Worm (Caenorhabditis elegans): ENCODE results near the gene clec-149.

Gene clec-149

DNA sequence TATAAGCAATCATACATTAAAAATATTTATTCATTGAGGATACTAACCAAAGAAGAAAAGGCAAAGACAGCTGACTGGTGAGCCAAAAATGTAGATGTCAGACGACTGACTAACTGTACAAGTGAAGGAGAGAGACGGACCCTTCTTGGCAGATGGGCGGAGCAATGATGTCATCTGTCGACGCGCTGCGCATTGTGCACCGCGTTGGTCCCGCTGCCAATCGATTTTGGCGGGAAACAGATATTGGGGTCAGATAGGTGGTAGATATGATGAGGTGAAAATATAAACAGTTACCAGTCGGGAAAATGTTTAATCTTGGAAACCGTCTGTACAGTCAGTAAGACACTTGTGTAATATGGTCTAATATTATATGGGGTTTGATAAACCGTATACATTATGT lies 46.8 kb downstream of the clec-149 start, which contains the start of gene T24C4.2:
TSS of gene T24C4.2 (minus strand) at position 101 of the 400 bp plus-strand sequence.
- TF ChIP-seq nhr-120 (GFP tag; IDR thresholded peaks at IDR 0.05) (no peak), hmg-20 (GFP tag; IDR thresholded peaks at IDR 0.05) (no peak), C17E4.6 (GFP tag; IDR thresholded peaks at IDR 0.05) (no peak), lag-1 (GFP tag; IDR thresholded peaks at IDR 0.05) (no peak), B0336.3 (GFP tag; IDR thresholded peaks at IDR 0.05) (no peak), unc-130 (GFP tag; optimal IDR thresholded peaks at IDR 0.05) (no peak), lin-54 (GFP tag; optimal IDR thresholded peaks at IDR 0.05) (no peak), nhr-90 (tag; optimal IDR thresholded peaks at IDR 0.05) (no peak), Y67H2A.10 (GFP tag; conservative IDR thresholded peaks at IDR 0.05) (no peak), rpc-1 (optimal IDR thresholded peaks at IDR 0.05) (no peak), rpc-1 (tag; optimal IDR thresholded peaks at IDR 0.05) (no peak), attf-6 (GFP tag; IDR thresholded peaks at IDR 0.05) (no peak), B0019.2 (GFP tag; conservative IDR thresholded peaks at IDR 0.05) (no peak), D2030.7 (GFP tag; IDR thresholded peaks at IDR 0.05) (no peak), efl-1 (GFP tag; optimal IDR thresholded peaks at IDR 0.05) (no peak)

DNA sequence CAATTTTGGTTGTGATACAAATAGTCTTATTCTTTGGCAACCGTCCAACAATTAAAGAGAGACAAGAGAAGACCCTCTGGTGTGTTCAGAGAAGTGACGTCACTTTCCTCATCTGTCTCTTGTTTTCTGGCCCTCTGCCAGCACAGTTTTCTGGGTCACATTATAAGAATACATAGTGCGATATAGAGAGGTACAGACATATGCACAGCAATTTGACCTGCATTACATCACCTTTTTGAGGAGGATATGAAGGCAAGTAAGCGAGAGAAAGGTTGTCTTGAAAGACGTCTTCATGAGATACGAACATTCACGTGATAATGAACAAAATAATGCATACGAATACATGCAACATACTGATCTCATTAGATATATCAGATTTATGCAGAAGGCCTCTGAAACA lies 47.5 kb downstream of the clec-149 start:
- TF ChIP-seq bed-2 (GFP tag; IDR thresholded peaks at IDR 0.05) (no peak), let-526 (GFP tag; IDR thresholded peaks at IDR 0.05) (no peak), lir-1 (GFP tag; conservative IDR thresholded peaks at IDR 0.05) (no peak), lag-1 (GFP tag; IDR thresholded peaks at IDR 0.05) (no peak), sea-2 (GFP tag; IDR thresholded peaks at IDR 0.05) (no peak), unc-130 (GFP tag; optimal IDR thresholded peaks at IDR 0.05) (no peak), atf-7 (tag; optimal IDR thresholded peaks at IDR 0.05) (no peak), ceh-27 (GFP tag; optimal IDR thresholded peaks at IDR 0.05) (no peak), nhr-80 (tag; optimal IDR thresholded peaks at IDR 0.05) (no peak), F52B5.7 (tag; optimal IDR thresholded peaks at IDR 0.05) (no peak)

DNA sequence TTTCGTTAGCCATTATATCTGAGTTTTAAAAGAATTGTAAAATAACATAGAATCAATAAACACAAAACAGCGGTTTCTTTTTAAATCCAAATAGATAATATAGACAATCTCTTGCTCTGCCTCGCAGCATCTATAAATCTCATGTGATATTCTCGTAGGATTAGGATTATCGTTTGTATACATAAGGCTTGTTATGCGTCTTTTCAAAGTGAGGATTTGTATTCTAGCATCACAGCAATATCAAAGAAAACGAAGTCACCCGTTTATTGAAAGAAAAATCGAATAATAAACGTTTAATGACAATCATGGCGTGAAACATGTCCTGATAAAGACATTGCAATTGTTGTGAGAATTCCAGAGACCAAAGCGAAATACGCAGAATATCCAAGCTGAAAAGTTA lies 49.4 kb downstream of the clec-149 start, which contains the start of the genes T24C4.3 and clc-20:
TSS of gene T24C4.3 (minus strand) at position 101 of the 400 bp plus-strand sequence.
TSS of gene clc-20 (plus strand) at position 211 of the 400 bp plus-strand sequence.
- TF ChIP-seq ztf-22 (GFP tag; optimal IDR thresholded peaks at IDR 0.05) (no peak), F57C9.4 (tag; optimal IDR thresholded peaks at IDR 0.05) (no peak), lir-1 (GFP tag; conservative IDR thresholded peaks at IDR 0.05) (no peak), F33H1.4 (GFP tag; IDR thresholded peaks at IDR 0.05) (no peak)

DNA sequence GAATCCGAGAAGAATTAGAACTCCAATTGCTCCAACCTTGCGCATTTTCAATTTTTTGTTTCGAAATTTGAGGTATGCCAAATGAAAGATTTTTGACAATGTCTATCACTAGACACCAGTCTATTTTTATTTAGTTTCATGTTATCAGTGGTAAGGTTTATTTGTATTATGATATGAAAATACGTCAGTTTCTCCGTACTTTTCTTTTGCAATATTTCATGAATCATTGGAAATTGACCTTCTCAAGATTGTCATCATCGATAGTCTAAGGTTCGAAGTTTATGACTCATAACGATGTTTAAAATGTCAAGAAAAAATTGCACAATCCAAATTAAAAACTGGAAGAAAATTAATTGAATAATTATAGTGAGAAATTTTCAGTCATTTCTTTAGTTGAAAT lies 50.4 kb downstream of the clec-149 start, which contains the start of gene clc-19:
TSS of gene clc-19 (minus strand) at position 135 of the 400 bp plus-strand sequence.
- TF ChIP-seq xnd-1 (tag; optimal IDR thresholded peaks at IDR 0.05) (no peak), Y53G8AR.9 (GFP tag; conservative IDR thresholded peaks at IDR 0.05) (no peak), lin-54 (GFP tag; optimal IDR thresholded peaks at IDR 0.05) (no peak), ama-1 (optimal IDR thresholded peaks at IDR 0.05) (no peak), ama-1 (GFP tag; optimal IDR thresholded peaks at IDR 0.05) (no peak), ztf-22 (GFP tag; optimal IDR thresholded peaks at IDR 0.05) (no peak), F33H1.4 (GFP tag; IDR thresholded peaks at IDR 0.05) (no peak), nhr-80 (tag; optimal IDR thresholded peaks at IDR 0.05) (peak; percentile 33), cebp-2 (GFP tag; IDR thresholded peaks at IDR 0.05) (no peak), let-526 (GFP tag; IDR thresholded peaks at IDR 0.05) (no peak), unc-62 (GFP tag; optimal IDR thresholded peaks at IDR 0.05) (peak; percentile 26)

All from whole organism, young adult.